Worm (Caenorhabditis elegans): Measurements from ENCODE around the gene nhr-272.

The nhr-272 gene

DNA sequence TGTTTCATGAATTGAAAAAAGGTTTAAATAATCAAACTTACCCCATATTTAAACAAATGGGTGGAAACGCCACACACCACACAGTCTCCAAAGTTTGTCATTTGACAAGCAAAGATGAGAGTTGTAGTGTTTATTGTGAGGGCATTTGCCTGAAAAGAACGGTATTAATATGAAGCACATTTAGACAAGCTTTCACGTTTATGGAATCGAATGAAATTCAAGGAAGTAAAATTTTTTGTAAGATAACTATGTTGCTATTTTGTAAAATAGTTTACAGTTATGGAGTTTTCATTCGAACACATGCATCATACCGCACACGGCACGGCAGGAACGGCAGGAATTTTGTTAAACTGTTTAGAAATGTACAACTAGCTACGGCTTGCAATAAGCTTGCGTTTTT, at the start of gene nhr-272:
Gene nhr-272 (minus strand): TSS at position 101 of the 400 bp plus-strand sequence.
- TF ChIP-seq him-1 (tag; optimal IDR thresholded peaks at IDR 0.05), result no peak
- no peak for TF ChIP-seq W03F9.2 (tag; optimal IDR thresholded peaks at IDR 0.05)
- no peak for TF ChIP-seq dao-5 (tag; optimal IDR thresholded peaks at IDR 0.05)

DNA sequence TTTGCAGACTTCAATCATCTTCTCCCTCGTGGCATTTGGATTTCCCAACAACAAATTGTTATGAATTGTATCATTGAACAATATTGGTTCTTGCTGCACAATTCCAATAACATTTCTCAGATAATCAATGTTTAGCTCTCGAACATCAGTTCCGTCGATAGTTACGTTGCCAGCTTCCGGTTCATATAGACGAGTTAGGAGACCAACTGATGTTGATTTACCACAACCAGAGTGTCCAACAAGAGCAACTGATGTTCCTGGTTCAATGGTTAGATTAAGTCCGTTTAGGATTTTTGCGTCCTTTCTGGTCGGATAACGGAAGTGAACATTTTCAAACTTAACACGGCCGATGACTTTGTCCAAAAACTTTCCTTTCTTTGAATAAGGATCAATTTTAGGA, 49.4 kb upstream of the nhr-272 start:
- TF ChIP-seq him-1 (tag; optimal IDR thresholded peaks at IDR 0.05), result no peak
- no peak for TF ChIP-seq W03F9.2 (tag; optimal IDR thresholded peaks at IDR 0.05)
- no peak for TF ChIP-seq dao-5 (tag; optimal IDR thresholded peaks at IDR 0.05)

DNA sequence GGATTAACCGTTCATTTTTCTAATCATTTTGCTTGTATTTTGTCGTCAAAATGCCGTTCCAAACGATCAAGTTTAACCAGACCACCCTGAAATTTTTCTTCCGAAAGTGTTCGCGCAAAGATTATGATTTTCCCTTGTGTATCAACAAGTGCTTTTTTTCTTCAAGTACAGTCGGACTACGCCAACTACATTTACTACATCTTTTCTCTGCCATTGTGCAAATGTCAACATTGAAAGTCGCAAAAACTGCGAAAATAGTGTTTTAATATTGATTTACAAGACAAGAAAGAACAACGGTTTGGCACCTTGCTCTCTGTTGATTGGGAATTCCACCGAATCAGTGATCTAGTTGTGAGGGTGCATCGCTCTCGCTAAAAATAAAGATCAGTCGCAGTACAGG, 46.2 kb upstream of the nhr-272 start:
- TF ChIP-seq dao-5 (tag; optimal IDR thresholded peaks at IDR 0.05) (no peak), him-1 (tag; optimal IDR thresholded peaks at IDR 0.05) (no peak), W03F9.2 (tag; optimal IDR thresholded peaks at IDR 0.05) (no peak)

DNA sequence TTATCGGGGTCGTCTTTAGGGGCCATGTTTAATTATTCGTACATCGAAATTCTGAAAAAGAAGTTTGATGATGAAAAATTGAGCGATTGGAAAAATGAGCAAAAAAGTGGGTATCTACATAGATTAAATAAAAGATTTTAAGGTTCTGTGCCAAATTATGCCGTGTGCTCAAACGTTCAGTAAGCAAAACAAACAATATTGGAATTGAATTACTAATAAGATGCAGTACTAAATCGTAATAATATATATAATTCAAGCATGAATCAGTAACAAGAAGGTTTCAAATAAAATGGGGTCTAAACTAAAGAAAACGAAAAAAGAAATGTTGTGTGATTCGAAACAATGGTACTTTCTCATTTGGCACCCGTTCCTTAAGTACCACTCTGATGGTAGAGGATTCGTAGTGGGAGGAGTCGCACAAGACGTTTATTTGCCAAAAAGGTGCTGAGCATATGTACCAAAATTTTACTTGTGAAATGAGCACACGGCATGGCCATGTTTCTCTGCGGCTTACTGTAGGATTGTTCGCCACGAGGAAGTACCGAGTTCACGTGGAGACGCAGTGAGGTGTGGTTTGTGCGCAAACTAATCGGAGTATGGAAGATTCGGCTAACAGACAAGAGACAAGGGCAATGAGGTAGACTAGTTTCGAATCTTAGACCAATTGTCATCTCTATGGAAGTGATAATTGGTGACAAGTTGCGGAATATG, 45.1 kb upstream of the nhr-272 start, which contains the start of gene pgp-14:
Gene pgp-14 (minus strand): TSS at position 51 of the 711 bp plus-strand sequence.
- TF ChIP-seq W03F9.2 (tag; optimal IDR thresholded peaks at IDR 0.05) (no peak), dao-5 (tag; optimal IDR thresholded peaks at IDR 0.05) (no peak), him-1 (tag; optimal IDR thresholded peaks at IDR 0.05) (no peak)

DNA sequence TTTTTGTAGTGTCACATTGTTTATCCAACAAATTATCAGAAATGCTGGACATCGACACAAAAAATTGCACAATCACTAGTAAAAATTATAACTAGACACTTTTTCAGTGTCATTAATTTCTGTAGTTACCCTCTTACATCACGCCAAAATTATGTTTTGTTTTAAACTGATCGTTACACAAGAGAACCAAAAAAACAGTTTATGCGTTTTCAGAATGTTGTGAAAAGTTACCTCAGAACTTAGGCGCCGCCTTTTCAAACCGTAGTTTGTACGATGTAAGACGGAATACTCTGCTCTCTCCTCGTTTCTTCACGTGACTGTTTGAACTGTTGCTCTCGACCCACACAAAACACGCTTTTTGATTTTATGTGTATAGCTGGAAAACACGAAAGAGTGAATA, 33.8 kb upstream of the nhr-272 start, which contains the start of gene pgp-13:
Gene pgp-13 (plus strand): TSS at position 301 of the 400 bp plus-strand sequence.
- TF ChIP-seq him-1 (tag; optimal IDR thresholded peaks at IDR 0.05) (no peak), W03F9.2 (tag; optimal IDR thresholded peaks at IDR 0.05) (no peak), dao-5 (tag; optimal IDR thresholded peaks at IDR 0.05) (no peak)

DNA sequence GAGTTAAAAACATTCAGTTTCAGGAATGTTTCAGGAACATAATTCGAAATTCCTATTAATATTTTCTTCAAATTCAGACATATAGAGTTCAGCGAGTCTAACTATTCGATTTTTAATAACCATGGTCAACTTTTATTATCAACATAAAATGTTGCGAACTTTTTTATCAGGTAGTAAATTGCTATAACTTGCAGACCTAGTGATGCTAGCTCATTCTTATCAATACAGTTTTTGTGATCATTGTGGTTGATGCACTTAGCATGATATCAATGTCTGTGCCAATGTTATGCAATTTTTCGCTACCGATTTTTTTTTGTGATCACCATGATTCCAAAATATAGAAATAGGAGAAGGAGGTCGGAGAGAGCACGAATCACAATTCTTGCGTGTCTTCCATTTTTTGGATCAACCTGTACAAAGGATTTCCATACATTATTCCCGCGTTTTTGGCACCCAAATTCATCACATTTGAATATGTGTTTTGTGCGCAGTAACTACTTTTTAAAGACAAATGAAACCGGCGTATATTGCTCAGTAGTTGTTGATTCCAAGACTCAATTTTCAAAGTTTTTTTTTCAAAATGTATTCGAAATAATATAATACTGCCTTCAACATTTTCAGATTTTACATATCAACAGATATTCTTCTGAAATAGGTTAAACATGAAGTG, 26.7 kb upstream of the nhr-272 start, which contains the start of gene pgp-12:
Gene pgp-12 (plus strand): TSS at position 620 of the 670 bp plus-strand sequence.
- no peak for TF ChIP-seq him-1 (tag; optimal IDR thresholded peaks at IDR 0.05)
- TF ChIP-seq dao-5 (tag; optimal IDR thresholded peaks at IDR 0.05), result no peak
- no peak for TF ChIP-seq W03F9.2 (tag; optimal IDR thresholded peaks at IDR 0.05)

DNA sequence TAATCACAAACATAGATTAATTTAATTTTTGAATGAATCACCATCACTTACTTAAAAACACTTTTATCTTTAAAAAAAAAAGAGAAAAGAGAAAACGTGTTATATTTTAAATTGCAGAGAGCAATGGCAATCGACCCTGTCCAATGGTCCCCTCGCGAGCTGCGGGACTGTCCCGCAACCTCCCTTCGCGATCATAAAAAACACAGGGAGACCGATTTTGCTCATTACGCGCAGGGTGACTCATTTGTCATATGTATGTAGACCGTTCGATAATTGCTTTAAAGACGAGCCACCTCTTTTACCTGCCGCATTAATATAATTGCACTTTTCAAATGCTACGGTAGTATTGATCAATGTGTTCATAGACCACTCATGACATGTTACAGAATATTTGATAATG, 25.5 kb upstream of the nhr-272 start:
- TF ChIP-seq him-1 (tag; optimal IDR thresholded peaks at IDR 0.05), result no peak
- TF ChIP-seq dao-5 (tag; optimal IDR thresholded peaks at IDR 0.05), result no peak
- no peak for TF ChIP-seq W03F9.2 (tag; optimal IDR thresholded peaks at IDR 0.05)

DNA sequence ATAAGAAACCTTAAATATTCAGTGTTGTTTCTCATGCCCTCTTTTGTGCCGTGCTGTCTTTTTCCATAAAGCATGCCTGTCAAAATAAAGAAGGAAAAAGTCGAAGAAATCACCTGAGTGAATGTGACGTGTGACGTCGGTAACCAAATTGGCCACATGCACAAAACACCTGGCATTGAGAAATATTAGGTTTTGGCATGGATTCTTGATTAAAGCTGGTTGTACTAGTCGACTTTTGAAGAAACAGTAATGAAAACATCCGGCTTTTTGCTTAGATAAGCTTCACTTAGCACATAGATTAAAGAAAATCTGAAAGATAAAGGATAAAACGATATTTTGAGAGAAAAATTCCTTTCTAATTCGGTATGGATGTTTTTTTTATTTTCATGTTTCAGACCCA, 21.5 kb upstream of the nhr-272 start:
- TF ChIP-seq W03F9.2 (tag; optimal IDR thresholded peaks at IDR 0.05), result no peak
- TF ChIP-seq dao-5 (tag; optimal IDR thresholded peaks at IDR 0.05), result no peak
- no peak for TF ChIP-seq him-1 (tag; optimal IDR thresholded peaks at IDR 0.05)

DNA sequence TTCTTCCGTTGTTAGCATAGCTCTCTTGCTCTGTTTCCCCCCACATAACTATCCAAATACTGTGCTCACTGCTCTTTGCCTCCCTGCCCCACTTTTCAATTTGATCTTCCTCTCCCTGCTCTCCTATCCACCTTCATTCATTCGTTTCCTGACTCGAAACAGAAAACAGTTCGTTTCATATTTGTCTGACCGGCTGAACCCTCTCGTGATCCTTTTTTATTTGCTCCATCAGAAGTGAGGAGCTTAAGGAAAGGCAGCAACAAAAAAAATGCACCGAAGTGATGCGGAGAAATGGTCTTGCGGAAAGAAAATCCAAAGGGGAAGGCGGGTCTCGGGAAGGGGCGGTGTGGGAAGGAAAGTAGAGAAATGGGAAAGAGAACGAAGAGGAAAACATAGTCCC, 16.8 kb upstream of the nhr-272 start:
- TF ChIP-seq him-1 (tag; optimal IDR thresholded peaks at IDR 0.05) (no peak), dao-5 (tag; optimal IDR thresholded peaks at IDR 0.05) (no peak), W03F9.2 (tag; optimal IDR thresholded peaks at IDR 0.05) (no peak)

DNA sequence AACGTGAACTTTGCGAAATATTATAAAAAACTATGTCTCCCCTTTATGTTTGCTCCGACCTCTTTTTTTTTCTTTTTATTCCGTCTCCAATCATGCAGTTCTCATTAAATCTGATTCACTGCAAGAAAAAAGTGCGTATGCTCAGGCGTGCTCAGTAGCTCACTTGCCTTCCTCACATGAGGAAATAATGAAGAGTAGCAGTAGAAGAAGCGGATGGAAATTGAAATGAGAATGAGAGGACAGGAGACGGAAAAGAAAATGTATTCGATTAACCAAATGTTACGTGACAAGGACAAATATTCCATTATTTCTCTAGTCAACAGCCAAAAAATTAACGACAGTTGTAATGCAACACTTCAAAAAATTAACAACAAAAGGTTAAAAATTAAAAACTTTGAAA, 8.4 kb upstream of the nhr-272 start:
- TF ChIP-seq dao-5 (tag; optimal IDR thresholded peaks at IDR 0.05), result no peak
- no peak for TF ChIP-seq him-1 (tag; optimal IDR thresholded peaks at IDR 0.05)
- TF ChIP-seq W03F9.2 (tag; optimal IDR thresholded peaks at IDR 0.05), result no peak

DNA sequence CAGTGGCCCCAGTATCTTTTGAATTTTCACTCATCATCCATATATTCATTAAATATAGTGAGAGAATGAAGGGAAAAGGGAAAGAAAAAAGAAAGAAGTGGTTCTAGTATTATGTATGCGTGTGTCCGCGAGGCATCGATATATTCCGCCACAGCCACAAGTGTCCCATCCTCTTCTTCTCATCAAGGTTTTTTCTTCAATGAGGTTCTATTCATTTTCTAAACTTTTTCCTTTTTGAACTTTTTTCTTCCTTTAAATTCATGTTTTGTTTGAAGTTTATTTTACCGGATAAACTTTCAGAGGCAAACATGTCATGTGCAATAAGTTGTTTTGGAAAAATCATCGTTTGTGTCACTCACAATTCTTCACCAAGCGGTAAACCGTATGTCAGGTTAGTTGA, 7.7 kb upstream of the nhr-272 start, which contains the start of gene rgs-2:
Gene rgs-2 (plus strand): TSS at position 301 of the 400 bp plus-strand sequence.
- TF ChIP-seq him-1 (tag; optimal IDR thresholded peaks at IDR 0.05) (no peak), dao-5 (tag; optimal IDR thresholded peaks at IDR 0.05) (no peak), W03F9.2 (tag; optimal IDR thresholded peaks at IDR 0.05) (no peak)

DNA sequence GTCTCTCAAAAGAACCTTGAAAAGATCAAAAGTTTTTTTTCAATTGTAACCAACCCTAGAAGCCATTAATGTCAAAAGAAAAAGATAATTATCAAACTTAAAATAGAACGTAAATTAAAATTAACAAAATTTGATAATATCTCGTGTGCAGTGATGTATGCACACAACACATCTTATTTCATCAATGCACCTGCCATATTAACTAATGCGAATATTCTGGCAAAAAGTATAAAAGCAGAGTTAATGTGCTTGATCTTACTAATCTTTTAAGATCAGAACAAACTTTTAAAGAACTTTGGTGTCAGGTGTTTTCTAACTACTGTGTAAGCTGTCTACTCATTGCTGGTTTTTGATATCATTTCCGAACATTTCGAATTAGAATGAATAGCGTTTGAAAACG, 1.9 kb downstream of the nhr-272 start:
- TF ChIP-seq him-1 (tag; optimal IDR thresholded peaks at IDR 0.05) (no peak), dao-5 (tag; optimal IDR thresholded peaks at IDR 0.05) (no peak), W03F9.2 (tag; optimal IDR thresholded peaks at IDR 0.05) (no peak)

DNA sequence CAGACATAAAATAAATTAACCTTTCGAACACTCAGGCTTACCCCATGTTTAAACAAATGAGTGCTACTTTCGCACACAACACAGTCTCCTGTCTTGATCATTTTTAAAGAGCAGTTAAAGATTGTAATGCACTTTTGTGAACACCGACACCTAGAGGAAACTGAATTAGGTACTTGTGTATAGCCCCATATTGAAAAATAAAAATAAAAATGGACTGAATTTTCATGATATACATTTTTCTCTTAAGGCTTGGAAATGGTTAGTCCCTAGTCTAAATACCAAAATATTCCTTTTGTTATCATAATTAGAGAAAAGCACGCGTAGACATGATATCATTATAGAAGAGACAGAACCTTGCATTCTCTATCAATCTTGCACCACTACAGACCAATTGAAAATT, 2.7 kb downstream of the nhr-272 start, which contains the start of gene nhr-214:
Gene nhr-214 (minus strand): TSS at position 101 of the 400 bp plus-strand sequence.
- TF ChIP-seq him-1 (tag; optimal IDR thresholded peaks at IDR 0.05), result no peak

DNA sequence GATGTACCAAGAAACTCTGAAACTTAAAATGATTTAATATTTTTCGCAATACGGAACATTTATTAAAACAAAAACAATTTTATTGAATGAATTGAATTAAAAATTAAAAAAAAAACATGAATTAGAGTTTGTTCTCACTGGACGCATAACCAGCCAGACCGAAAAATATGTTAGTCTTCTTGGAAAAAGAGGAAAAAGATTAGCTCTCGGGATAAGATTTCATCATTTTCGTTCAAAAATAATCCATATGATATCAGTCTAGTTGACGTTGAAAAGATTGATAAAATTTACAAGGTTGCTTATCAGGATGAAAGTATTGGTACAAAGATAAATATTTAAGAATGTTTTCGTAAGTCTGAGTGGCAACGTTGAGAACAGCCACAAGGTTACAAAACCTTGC, 4.2 kb downstream of the nhr-272 start, which contains the start of gene nhr-26:
Gene nhr-26 (minus strand): TSS at position 10 of the 400 bp plus-strand sequence.
- TF ChIP-seq W03F9.2 (tag; optimal IDR thresholded peaks at IDR 0.05) (no peak), him-1 (tag; optimal IDR thresholded peaks at IDR 0.05) (no peak), dao-5 (tag; optimal IDR thresholded peaks at IDR 0.05) (no peak)

All from whole organism, L4/young adult.